Fruit fly (Drosophila melanogaster) whole organism, embryonic: ENCODE results near the gene sun.

Source experiments
- Antp ChIP-seq: fragments of 200-800 bp; sonication (Bioruptor generic); optimal IDR thresholded peaks from 3 replicates; lab custom pipeline; 2016; ENCODE audit warnings: missing biosample characterization, missing genetic modification characterization
- Awh ChIP-seq: fragments of 200-800 bp; sonication (Bioruptor generic); IDR thresholded peaks from 2 replicates; pipeline ENCODE4, ENCODE4 v1.3.6; 2022; ENCODE audit warnings: missing biosample characterization, missing genetic modification characterization
- B-H2 ChIP-seq: fragments of 200-800 bp; sonication (Bioruptor generic); optimal IDR thresholded peaks from 2 replicates; lab custom pipeline; 2018; ENCODE audit warnings: missing biosample characterization, mild to moderate bottlenecking, missing genetic modification characterization
- CG10274 ChIP-seq: fragments of 200-800 bp; sonication (Bioruptor generic); optimal IDR thresholded peaks from 3 replicates; lab custom pipeline; 2017; ENCODE audit warnings: missing biosample characterization, mild to moderate bottlenecking, missing genetic modification characterization
- CG12299 ChIP-seq: fragments of 200-800 bp; sonication (Bioruptor generic); optimal IDR thresholded peaks from 2 replicates; lab custom pipeline; 2018; ENCODE audit warnings: missing biosample characterization, mild to moderate bottlenecking, missing genetic modification characterization
- CG13296 ChIP-seq: fragments of 200-800 bp; sonication (Bioruptor generic); optimal IDR thresholded peaks from 3 replicates; lab custom pipeline; 2018; ENCODE audit warnings: missing biosample characterization, mild to moderate bottlenecking, missing genetic modification characterization
- CG14014 ChIP-seq: fragments of 200-800 bp; sonication (Bioruptor generic); IDR thresholded peaks from 2 replicates; pipeline ENCODE4 v1.3.6; 2022; ENCODE audit warnings: missing biosample characterization, missing genetic modification characterization
- CG14710 ChIP-seq: fragments of 200-800 bp; sonication (Bioruptor generic); optimal IDR thresholded peaks from 3 replicates; lab custom pipeline; 2019; ENCODE audit warnings: missing biosample characterization, mild to moderate bottlenecking, missing genetic modification characterization, moderate library complexity
- CG15073 ChIP-seq: fragments of 200-800 bp; sonication (Bioruptor generic); optimal IDR thresholded peaks from 2 replicates; lab custom pipeline; 2016; ENCODE audit warnings: missing biosample characterization, missing genetic modification characterization
- CG1529 ChIP-seq: fragments of 200-800 bp; sonication (Bioruptor generic); optimal IDR thresholded peaks from 3 replicates; lab custom pipeline; 2018; ENCODE audit warnings: missing biosample characterization, missing genetic modification characterization
- CG17568 ChIP-seq: fragments of 200-800 bp; sonication (Bioruptor generic); optimal IDR thresholded peaks from 2 replicates; lab custom pipeline; 2018; ENCODE audit warnings: missing biosample characterization, mild to moderate bottlenecking, missing genetic modification characterization, moderate library complexity
- CG17829 ChIP-seq: fragments of 200-800 bp; optimal IDR thresholded peaks from 2 replicates; lab custom pipeline; 2019; ENCODE audit warnings: missing biosample characterization, mild to moderate bottlenecking, missing genetic modification characterization, moderate library complexity
- CG18599 ChIP-seq: fragments of 200-800 bp; sonication (Bioruptor generic); optimal IDR thresholded peaks from 3 replicates; lab custom pipeline; 2017; ENCODE audit warnings: missing biosample characterization, missing genetic modification characterization, mild to moderate bottlenecking, moderate library complexity, missing genetic modification reagents
- CG2889 ChIP-seq: fragments of 200-800 bp; sonication (Bioruptor generic); IDR thresholded peaks from 3 replicates; pipeline ENCODE4 v1.3.6; 2022; ENCODE audit warnings: missing biosample characterization, missing genetic modification characterization
- CG31388 ChIP-seq: fragments of 200-800 bp; sonication (Bioruptor generic); optimal IDR thresholded peaks from 2 replicates; lab custom pipeline; 2016; ENCODE audit warnings: missing biosample characterization, missing genetic modification characterization
- CG34224 ChIP-seq: fragments of 200-800 bp; sonication (Bioruptor generic); IDR thresholded peaks from 3 replicates; pipeline ENCODE4 v1.3.6; 2022; ENCODE audit warnings: missing biosample characterization, missing genetic modification characterization; ENCODE audit not compliant: partially characterized antibody
- CG3995 ChIP-seq: fragments of 200-800 bp; sonication (Bioruptor generic); optimal IDR thresholded peaks from 3 replicates; lab custom pipeline; 2016; ENCODE audit warnings: missing biosample characterization, missing genetic modification characterization
- CG6854 ChIP-seq: fragments of 200-800 bp; sonication (Bioruptor generic); optimal IDR thresholded peaks from 3 replicates; lab custom pipeline; 2017; ENCODE audit warnings: missing biosample characterization, mild to moderate bottlenecking, missing genetic modification characterization
- CG8290 ChIP-seq, 3 experiments: fragments of 200-800 bp; sonication (Bioruptor generic); optimal IDR thresholded peaks; 2 replicates each; lab custom pipeline; 2016 to 2019; ENCODE audit warnings: missing biosample characterization in 3 of 3, missing genetic modification characterization in 3 of 3, mild to moderate bottlenecking in 2 of 3, moderate library complexity in 1 of 3
- CG8388 ChIP-seq: fragments of 200-800 bp; sonication (Bioruptor generic); optimal IDR thresholded peaks from 2 replicates; lab custom pipeline; 2019; ENCODE audit warnings: missing biosample characterization, mild to moderate bottlenecking, missing genetic modification characterization, moderate library complexity
- CG9727 ChIP-seq: fragments of 200-800 bp; sonication (Bioruptor generic); optimal IDR thresholded peaks from 3 replicates; lab custom pipeline; 2017; ENCODE audit warnings: missing biosample characterization, mild to moderate bottlenecking, missing genetic modification characterization
- Dad ChIP-seq: fragments of 200-800 bp; sonication (Bioruptor generic); optimal IDR thresholded peaks from 3 replicates; lab custom pipeline; 2016; ENCODE audit warnings: missing biosample characterization, missing genetic modification characterization
- Dip2 ChIP-seq: fragments of 200-800 bp; sonication (Bioruptor generic); IDR thresholded peaks from 2 replicates; pipeline ENCODE4 v1.3.6; 2022; ENCODE audit warnings: missing biosample characterization, missing genetic modification characterization
- H15 ChIP-seq: fragments of 200-800 bp; sonication (Bioruptor generic); IDR thresholded peaks from 3 replicates; pipeline ENCODE4 v1.3.6; 2022; ENCODE audit warnings: missing biosample characterization, missing genetic modification characterization
- HLH4C ChIP-seq: fragments of 200-800 bp; sonication (Bioruptor generic); IDR thresholded peaks from 3 replicates; pipeline ENCODE4 v1.3.6; 2022; ENCODE audit warnings: missing biosample characterization, missing genetic modification characterization; ENCODE audit not compliant: partially characterized antibody
- MTF-1 ChIP-seq: fragments of 200-800 bp; sonication (Bioruptor generic); optimal IDR thresholded peaks from 2 replicates; lab custom pipeline; 2018; ENCODE audit warnings: missing biosample characterization, mild to moderate bottlenecking, missing genetic modification characterization, borderline replicate concordance
- Mes4 ChIP-seq: fragments of 200-800 bp; sonication (Bioruptor generic); optimal IDR thresholded peaks from 2 replicates; lab custom pipeline; 2016; ENCODE audit warnings: missing biosample characterization, missing genetic modification characterization
- Neu2 ChIP-seq: fragments of 200-800 bp; sonication (Bioruptor generic); optimal IDR thresholded peaks from 3 replicates; lab custom pipeline; 2016; ENCODE audit warnings: missing biosample characterization, missing genetic modification characterization, borderline replicate concordance
- NfI ChIP-seq: fragments of 200-800 bp; sonication (Bioruptor generic); optimal IDR thresholded peaks from 3 replicates; lab custom pipeline; 2018; ENCODE audit warnings: missing biosample characterization, mild to moderate bottlenecking, missing genetic modification characterization, moderate library complexity
- Six4 ChIP-seq: fragments of 200-800 bp; sonication (Bioruptor generic); optimal IDR thresholded peaks from 2 replicates; lab custom pipeline; 2016; ENCODE audit warnings: missing biosample characterization, missing genetic modification characterization
- abd-A ChIP-seq: fragments of 200-800 bp; sonication (Bioruptor generic); optimal IDR thresholded peaks from 3 replicates; lab custom pipeline; 2019; ENCODE audit warnings: missing biosample characterization, mild to moderate bottlenecking, missing genetic modification characterization, moderate library complexity
- br ChIP-seq: fragments of >200 bp; optimal IDR thresholded peaks from 2 replicates; lab custom pipeline; 2017
- bsh ChIP-seq, 2 experiments: fragments of 200-800 bp; sonication (Bioruptor generic); optimal IDR thresholded peaks; 2 replicates each; lab custom pipeline; 2017 to 2018; ENCODE audit warnings: mild to moderate bottlenecking in 2 of 2, missing biosample characterization in 2 of 2, missing genetic modification characterization in 2 of 2, moderate library complexity in 1 of 2
- cas ChIP-seq: fragments of 200-800 bp; sonication (Bioruptor generic); IDR thresholded peaks from 2 replicates; pipeline ENCODE4 v1.3.6; 2022; ENCODE audit warnings: missing biosample characterization, missing genetic modification characterization
- corto ChIP-seq: fragments of 200-800 bp; sonication (Bioruptor generic); optimal IDR thresholded peaks from 2 replicates; lab custom pipeline; 2016; ENCODE audit warnings: missing biosample characterization, mild to moderate bottlenecking, missing genetic modification characterization, moderate library complexity
- crc ChIP-seq: fragments of 200-800 bp; sonication (Bioruptor generic); optimal IDR thresholded peaks from 2 replicates; lab custom pipeline; 2016; ENCODE audit warnings: missing biosample characterization, missing genetic modification characterization
- cwo ChIP-seq: fragments of 200-800 bp; sonication (Bioruptor generic); optimal IDR thresholded peaks from 3 replicates; lab custom pipeline; 2017; ENCODE audit warnings: missing biosample characterization, missing genetic modification characterization, mild to moderate bottlenecking, moderate library complexity, missing genetic modification reagents
- dimm ChIP-seq: fragments of 200-800 bp; sonication (Bioruptor generic); IDR thresholded peaks from 2 replicates; pipeline ENCODE4 v1.3.6; 2022; ENCODE audit warnings: missing biosample characterization, missing genetic modification characterization
- fu2 ChIP-seq: fragments of 200-800 bp; sonication (Bioruptor generic); optimal IDR thresholded peaks from 2 replicates; lab custom pipeline; 2016; ENCODE audit warnings: missing biosample characterization, missing genetic modification characterization
- hb ChIP-seq: fragments of 200-800 bp; sonication (Bioruptor generic); IDR thresholded peaks from 3 replicates; pipeline ENCODE4 v1.3.6; 2022; ENCODE audit warnings: missing biosample characterization, missing genetic modification characterization; ENCODE audit not compliant: partially characterized antibody
- klu ChIP-seq: fragments of 200-800 bp; sonication (Bioruptor generic); IDR thresholded peaks from 2 replicates; pipeline ENCODE4 v1.3.6; 2022; ENCODE audit warnings: missing biosample characterization, missing genetic modification characterization
- maf-S ChIP-seq: fragments of 200-800 bp; sonication (Bioruptor generic); optimal IDR thresholded peaks from 2 replicates; lab custom pipeline; 2016; ENCODE audit warnings: missing biosample characterization, missing genetic modification characterization
- mirr ChIP-seq: fragments of 200-800 bp; sonication (Bioruptor generic); optimal IDR thresholded peaks from 3 replicates; lab custom pipeline; 2018; ENCODE audit warnings: missing biosample characterization, mild to moderate bottlenecking, missing genetic modification characterization
- oc ChIP-seq: fragments of 200-800 bp; sonication (Bioruptor generic); optimal IDR thresholded peaks from 2 replicates; lab custom pipeline; 2018; ENCODE audit warnings: missing biosample characterization, mild to moderate bottlenecking, missing genetic modification characterization, moderate library complexity
- pfk ChIP-seq: fragments of 200-800 bp; sonication (Bioruptor generic); optimal IDR thresholded peaks from 2 replicates; lab custom pipeline; 2018; ENCODE audit warnings: missing biosample characterization, mild to moderate bottlenecking, missing genetic modification characterization, moderate library complexity
- pnt ChIP-seq: fragments of 200-800 bp; sonication (Bioruptor generic); optimal IDR thresholded peaks from 3 replicates; lab custom pipeline; 2016; ENCODE audit warnings: missing biosample characterization, missing genetic modification characterization
- pzg ChIP-seq: fragments of 200-800 bp; sonication (Bioruptor generic); optimal IDR thresholded peaks from 3 replicates; lab custom pipeline; 2018; ENCODE audit warnings: missing biosample characterization, mild to moderate bottlenecking, missing genetic modification characterization, moderate library complexity
- sens ChIP-seq: fragments of 200-800 bp; sonication (Bioruptor generic); peaks from one replicate; lab custom pipeline; 2016; ENCODE audit warnings: missing biosample characterization, missing genetic modification characterization
- tin ChIP-seq: fragments of 200-800 bp; sonication (Bioruptor generic); optimal IDR thresholded peaks from 3 replicates; lab custom pipeline; 2016; ENCODE audit warnings: missing biosample characterization, missing genetic modification characterization
- tna ChIP-seq: fragments of 200-800 bp; sonication (Bioruptor generic); IDR thresholded peaks from 2 replicates; pipeline ENCODE4 v1.3.6; 2022; ENCODE audit warnings: missing biosample characterization, missing genetic modification characterization; ENCODE audit not compliant: partially characterized antibody

Gene sun

DNA sequence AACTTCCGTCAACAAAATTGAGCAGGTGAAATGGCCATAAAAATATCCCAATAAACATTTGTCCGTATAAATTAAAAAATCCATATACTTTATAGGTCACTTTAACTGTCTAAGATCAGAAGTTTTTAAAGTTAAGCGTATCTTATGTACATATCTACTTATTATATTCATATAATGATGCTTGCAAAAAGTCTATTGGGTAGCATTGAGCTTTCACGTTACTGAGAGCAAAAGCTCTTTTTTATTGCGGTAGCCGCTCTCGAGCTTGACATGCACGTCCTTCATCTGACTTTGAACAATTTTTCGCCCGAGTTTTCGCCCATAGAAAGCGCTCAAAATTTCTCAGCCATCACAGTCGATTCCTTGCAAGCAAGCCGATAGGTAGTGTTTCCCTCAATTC lies 18.8 kb upstream of the sun start, which contains the start of gene Gapdh2 (continued):
- TF ChIP-seq CG34224 (GFP tag; lab: Robert Waterston, UW), result no peak
- TF ChIP-seq sens, result peak; percentile 100
- TF ChIP-seq CG1529 (GFP tag; lab: Kevin White, UChicago), result peak; percentile 98
- TF ChIP-seq CG15073 (GFP tag; lab: Kevin White, UChicago), result peak; percentile 84
- peak; percentile 81 for TF ChIP-seq Neu2 (GFP tag; lab: Kevin White, UChicago)
- peak; percentile 100 for TF ChIP-seq CG18599
- peak; percentile 100 for TF ChIP-seq CG13296
- TF ChIP-seq HLH4C (GFP tag; lab: Robert Waterston, UW), result no peak
- peak; percentile 88 for TF ChIP-seq pfk
- TF ChIP-seq CG9727 (GFP tag; lab: Kevin White, UChicago), result peak; percentile 99
- peak; percentile 48 for TF ChIP-seq pzg (GFP tag; lab: Kevin White, UChicago)
- peak; percentile 99 for TF ChIP-seq CG17568 (GFP tag; lab: Kevin White, UChicago)
- peak; percentile 92 for TF ChIP-seq CG8290 (GFP tag; optimal IDR thresholded peaks at IDR 0.05; lab: Kevin White, UChicago)
- peak; percentile 81 to 98 for TF ChIP-seq CG8290 (tag; optimal IDR thresholded peaks at IDR 0.05; lab: Kevin White, UChicago)
- TF ChIP-seq corto (GFP tag; lab: Kevin White, UChicago), result peak; percentile 100
- TF ChIP-seq CG14014, result peak; percentile 100
- peak; percentile 99 for TF ChIP-seq cas
- no peak for TF ChIP-seq hb (GFP tag; lab: Robert Waterston, UW)
- TF ChIP-seq Antp, result peak; percentile 89
- peak; percentile 98 for TF ChIP-seq CG2889
- no peak for TF ChIP-seq br
- peak; percentile 100 for TF ChIP-seq CG12299 (tag; lab: Kevin White, UChicago)
- peak; percentile 96 for TF ChIP-seq maf-S (GFP tag; lab: Kevin White, UChicago)
- peak; percentile 98 for TF ChIP-seq Six4 (GFP tag; lab: Kevin White, UChicago)
- peak; percentile 94 for TF ChIP-seq Mes4 (GFP tag; lab: Kevin White, UChicago)
- peak; percentile 99 for TF ChIP-seq Awh (GFP tag; lab: Robert Waterston, UW)
- TF ChIP-seq CG14710 (tag; lab: Kevin White, UChicago), result peak; percentile 97
- TF ChIP-seq fu2 (GFP tag; lab: Kevin White, UChicago), result peak; percentile 94
- TF ChIP-seq tin, result peak; percentile 98
- peak; percentile 98 for TF ChIP-seq MTF-1 (GFP tag; lab: Kevin White, UChicago)
- TF ChIP-seq CG31388, result peak; percentile 96
- TF ChIP-seq abd-A (tag; lab: Kevin White, UChicago), result peak; percentile 100
- peak; percentile 100 for TF ChIP-seq B-H2 (GFP tag; lab: Kevin White, UChicago)
- peak; percentile 99 for TF ChIP-seq NfI (GFP tag; lab: Kevin White, UChicago)
- TF ChIP-seq Dad (GFP tag; lab: Kevin White, UChicago), result peak; percentile 98
- peak; percentile 96 for TF ChIP-seq dimm (GFP tag; lab: Robert Waterston, UW)
- peak; percentile 95 for TF ChIP-seq CG10274
- no peak for TF ChIP-seq tna (GFP tag; lab: Robert Waterston, UW)
- TF ChIP-seq mirr (GFP tag; lab: Kevin White, UChicago), result peak; percentile 100
- peak; percentile 88 for TF ChIP-seq pnt (GFP tag; lab: Kevin White, UChicago)
- peak; percentile 73; the same call in 1 of the 2 replicates for TF ChIP-seq Dip2 (GFP tag; lab: Robert Waterston, UW)
- TF ChIP-seq crc (GFP tag; lab: Kevin White, UChicago), result peak; percentile 98
- TF ChIP-seq H15, result peak; percentile 97
- TF ChIP-seq CG8388 (GFP tag; lab: Kevin White, UChicago), result peak; percentile 99
- TF ChIP-seq bsh (GFP tag; optimal IDR thresholded peaks at IDR 0.05; lab: Kevin White, UChicago), result peak; percentile 98 to 100
- TF ChIP-seq CG6854 (GFP tag; lab: Kevin White, UChicago), result peak; percentile 100
- TF ChIP-seq oc (tag; lab: Kevin White, UChicago), result peak; percentile 100
- TF ChIP-seq CG3995, result peak; percentile 87
- TF ChIP-seq klu (GFP tag; lab: Robert Waterston, UW), result peak; percentile 97; the same call in 1 of the 2 replicates
- peak; percentile 99 for TF ChIP-seq CG17829
- peak; percentile 99 for TF ChIP-seq cwo (GFP tag; lab: Kevin White, UChicago)
